Worm (Caenorhabditis elegans): ENCODE measurements around the gene F59B2.3.
A peak's percentile ranks its signal among the peaks of the same experiment; 100 is the strongest.

F59B2.3 gene

DNA sequence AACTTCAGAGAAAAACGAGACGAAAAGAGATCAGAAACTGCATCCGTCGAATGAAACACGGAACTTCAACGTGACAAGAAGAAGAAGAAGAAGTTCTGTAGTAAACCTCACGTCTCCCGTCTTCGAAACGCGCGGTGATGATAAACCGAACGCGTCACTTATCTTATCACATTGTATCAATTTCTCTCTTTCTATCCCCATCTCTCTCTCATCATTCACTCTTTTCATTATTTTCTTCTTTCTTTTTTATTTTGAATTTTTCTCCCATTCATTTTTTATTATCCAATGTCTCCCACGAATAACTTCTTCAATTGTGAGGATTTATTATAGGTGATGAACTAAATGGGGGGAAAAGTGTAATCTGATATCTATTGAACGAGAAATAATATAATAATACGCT, 12.7 kb downstream of the F59B2.3 start (continued):
- TF ChIP-seq mep-1 (tag; optimal IDR thresholded peaks at IDR 0.05) (no peak), nhr-71 (tag; optimal IDR thresholded peaks at IDR 0.05) (peak; percentile 69), alr-1 (tag; optimal IDR thresholded peaks at IDR 0.05; ENCODE audit: borderline replicate concordance) (no peak), unc-86 (tag; optimal IDR thresholded peaks at IDR 0.05) (no peak), nhr-11 (tag; optimal IDR thresholded peaks at IDR 0.05) (no peak), nhr-237 (tag; optimal IDR thresholded peaks at IDR 0.05) (no peak), egl-13 (tag; optimal IDR thresholded peaks at IDR 0.05) (no peak), lin-35 (GFP tag; optimal IDR thresholded peaks at IDR 0.05) (peak in 1 of 2 experiments; percentile 38), ets-5 (GFP tag; IDR thresholded peaks at IDR 0.05) (no peak), unc-130 (tag; optimal IDR thresholded peaks at IDR 0.05) (no peak), sptf-1 (tag; optimal IDR thresholded peaks at IDR 0.05) (no peak), mdl-1 (tag; optimal IDR thresholded peaks at IDR 0.05) (peak in 1 of 2 experiments; percentile 55), lin-13 (GFP tag; optimal IDR thresholded peaks at IDR 0.05) (no peak), blmp-1 (tag; optimal IDR thresholded peaks at IDR 0.05) (peak; percentile 85), unc-62 (GFP tag; optimal IDR thresholded peaks at IDR 0.05) (no peak), swsn-7 (tag; optimal IDR thresholded peaks at IDR 0.05) (no peak), pax-3 (tag; optimal IDR thresholded peaks at IDR 0.05) (peak; percentile 37), ztf-11 (tag; optimal IDR thresholded peaks at IDR 0.05) (no peak), lin-39 (tag; optimal IDR thresholded peaks at IDR 0.05) (no peak), dpl-1 (GFP tag; optimal IDR thresholded peaks at IDR 0.05) (no peak), lin-15B (tag; optimal IDR thresholded peaks at IDR 0.05) (no peak), unc-30 (tag; optimal IDR thresholded peaks at IDR 0.05) (no peak), mab-9 (GFP tag; IDR thresholded peaks at IDR 0.05) (no peak), snu-23 (GFP tag; optimal IDR thresholded peaks at IDR 0.05) (peak; percentile 53), tbx-2 (tag; optimal IDR thresholded peaks at IDR 0.05) (peak; percentile 47), nhr-20 (tag; optimal IDR thresholded peaks at IDR 0.05) (peak; percentile 47), efl-1 (optimal IDR thresholded peaks at IDR 0.05) (no peak), efl-1 (GFP tag; optimal IDR thresholded peaks at IDR 0.05 in 1 of 2) (peak in 1 of 2 experiments; percentile 39), aly-2 (tag; optimal IDR thresholded peaks at IDR 0.05) (no peak), dsc-1 (tag; optimal IDR thresholded peaks at IDR 0.05) (peak; percentile 67), aha-1 (tag; optimal IDR thresholded peaks at IDR 0.05) (no peak), nhr-77 (tag; optimal IDR thresholded peaks at IDR 0.05) (no peak), mef-2 (tag; optimal IDR thresholded peaks at IDR 0.05) (no peak), irx-1 (tag; optimal IDR thresholded peaks at IDR 0.05) (no peak), nhr-19 (GFP tag; conservative IDR thresholded peaks at IDR 0.05) (0 out of 2 replicates have a peak, but pooled peaks have one; percentile 4), grh-1 (GFP tag; IDR thresholded peaks at IDR 0.05) (no peak), tlp-1 (tag; optimal IDR thresholded peaks at IDR 0.05) (no peak), ceh-8 (GFP tag; optimal IDR thresholded peaks at IDR 0.05) (no peak), nhr-76 (tag; optimal IDR thresholded peaks at IDR 0.05) (no peak), fos-1 (tag; optimal IDR thresholded peaks at IDR 0.05) (no peak), C04F5.9 (tag; optimal IDR thresholded peaks at IDR 0.05) (no peak), zip-4 (GFP tag; optimal IDR thresholded peaks at IDR 0.05) (no peak)

DNA sequence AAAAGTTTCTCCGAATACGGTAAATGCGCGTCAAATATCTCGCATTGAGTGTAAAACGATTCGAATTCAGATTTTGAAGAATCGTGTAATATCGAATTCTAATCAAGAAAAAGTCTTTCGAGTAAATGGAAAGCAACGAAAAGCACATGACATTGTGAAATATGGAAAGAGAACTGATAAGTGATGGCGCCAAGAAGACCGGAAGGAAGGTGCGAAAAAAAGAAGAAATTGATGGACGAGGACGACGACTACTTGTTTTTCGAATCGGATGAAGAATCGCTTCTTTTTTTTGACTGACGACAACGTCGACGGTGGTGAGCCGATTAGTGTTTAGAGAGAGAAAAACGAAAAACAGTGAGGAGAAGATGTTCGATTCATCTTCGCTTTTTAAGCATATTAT, 13.6 kb downstream of the F59B2.3 start:
- TF ChIP-seq hpl-2 (GFP tag; optimal IDR thresholded peaks at IDR 0.05) (no peak), efl-1 (optimal IDR thresholded peaks at IDR 0.05) (no peak), efl-1 (GFP tag; optimal IDR thresholded peaks at IDR 0.05 in 1 of 2) (peak in 1 of 2 experiments; percentile 76), dsc-1 (tag; optimal IDR thresholded peaks at IDR 0.05) (peak; percentile 4), ceh-82 (tag; optimal IDR thresholded peaks at IDR 0.05) (no peak), C34B4.2 (tag; optimal IDR thresholded peaks at IDR 0.05) (no peak), nhr-19 (GFP tag; conservative IDR thresholded peaks at IDR 0.05) (no peak), C04F5.9 (tag; optimal IDR thresholded peaks at IDR 0.05) (no peak), aly-2 (tag; optimal IDR thresholded peaks at IDR 0.05) (no peak), elt-2 (tag; optimal IDR thresholded peaks at IDR 0.05) (peak; percentile 41), fkh-10 (GFP tag; optimal IDR thresholded peaks at IDR 0.05) (no peak), lin-15B (tag; optimal IDR thresholded peaks at IDR 0.05) (no peak), pqm-1 (tag; optimal IDR thresholded peaks at IDR 0.05) (no peak), blmp-1 (tag; optimal IDR thresholded peaks at IDR 0.05) (peak; percentile 92), Y116A8C.19 (tag; optimal IDR thresholded peaks at IDR 0.05; ENCODE audit: borderline replicate concordance) (no peak), lin-13 (GFP tag; optimal IDR thresholded peaks at IDR 0.05) (no peak), mef-2 (tag; optimal IDR thresholded peaks at IDR 0.05) (no peak), efl-3 (GFP tag; optimal IDR thresholded peaks at IDR 0.05) (no peak), tbx-2 (tag; optimal IDR thresholded peaks at IDR 0.05) (peak; percentile 42), zag-1 (tag; optimal IDR thresholded peaks at IDR 0.05) (no peak), ztf-4 (tag; optimal IDR thresholded peaks at IDR 0.05) (no peak), ama-1 (optimal IDR thresholded peaks at IDR 0.05) (no peak), nhr-11 (tag; optimal IDR thresholded peaks at IDR 0.05) (no peak), nhr-28 (tag; optimal IDR thresholded peaks at IDR 0.05) (no peak)
